Worm (Caenorhabditis elegans): ENCODE results near the gene kin-18.

DNA sequence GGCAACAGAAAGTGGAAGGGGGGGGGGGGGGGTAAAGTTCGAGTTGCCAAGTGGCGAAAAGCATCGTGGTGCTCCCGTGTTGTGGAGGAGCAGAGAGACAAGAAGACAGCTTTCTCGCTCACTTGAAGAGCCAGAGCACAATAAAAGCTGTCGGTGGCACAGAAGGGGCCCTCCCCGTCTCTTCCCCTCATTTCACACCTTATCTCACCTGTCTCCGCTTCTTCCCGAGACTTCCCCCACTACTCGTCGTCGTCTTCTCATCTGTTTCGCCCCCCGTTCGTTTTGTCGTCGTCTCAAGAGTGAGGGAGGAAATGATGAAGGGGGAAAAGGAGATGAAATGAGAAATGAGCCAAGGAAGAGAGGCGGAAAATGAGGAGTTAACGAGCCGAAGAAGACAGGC, 20.0 kb downstream of the kin-18 start:
- TF ChIP-seq lin-13 (tag; optimal IDR thresholded peaks at IDR 0.05): no peak
- TF ChIP-seq flh-1 (GFP tag; optimal IDR thresholded peaks at IDR 0.05): no peak
- TF ChIP-seq nhr-28 (tag; optimal IDR thresholded peaks at IDR 0.05): no peak
- TF ChIP-seq pha-4 (tag; optimal IDR thresholded peaks at IDR 0.05): no peak

All from whole organism, mixed stage, embryonic.